Fruit fly (Drosophila melanogaster) whole organism, wandering third instar larva: ENCODE results near the gene tws.

Experiments
- Abd-B ChIP-seq: fragments of >200 bp; optimal IDR thresholded peaks from 2 replicates; lab custom pipeline; 2017; ENCODE audit warnings: missing biosample characterization, missing genetic modification characterization
- CG32264 ChIP-seq: fragments of 200-800 bp; sonication (Bioruptor generic); optimal IDR thresholded peaks from 2 replicates; lab custom pipeline; 2016; ENCODE audit warnings: missing biosample characterization, missing genetic modification characterization
- CG9705 ChIP-seq: fragments of 200-800 bp; sonication (Bioruptor generic); optimal IDR thresholded peaks from 2 replicates; lab custom pipeline; 2018; ENCODE audit warnings: missing biosample characterization, mild to moderate bottlenecking, missing genetic modification characterization
- CrebA ChIP-seq: fragments of 200-800 bp; sonication (Bioruptor generic); optimal IDR thresholded peaks from 2 replicates; lab custom pipeline; 2016; ENCODE audit warnings: missing biosample characterization, mild to moderate bottlenecking, missing genetic modification characterization, borderline replicate concordance
- Dfd ChIP-seq: fragments of >200 bp; optimal IDR thresholded peaks from 2 replicates; lab custom pipeline; 2017; ENCODE audit warnings: missing biosample characterization, missing genetic modification characterization
- Dif ChIP-seq: fragments of 200-275, 200-300 bp; sonication (Bioruptor generic); optimal IDR thresholded peaks from 2 replicates; lab custom pipeline; 2018; ENCODE audit warnings: missing biosample characterization, missing genetic modification characterization; ENCODE audit not compliant: partially characterized antibody
- GATAd ChIP-seq: sonication (Bioruptor generic); optimal IDR thresholded peaks from 2 replicates; lab custom pipeline; 2016; ENCODE audit warnings: missing biosample characterization, missing genetic modification characterization
- HLH106 ChIP-seq: fragments of 200-800 bp; optimal IDR thresholded peaks from 3 replicates; lab custom pipeline; 2019; ENCODE audit warnings: missing biosample characterization, mild to moderate bottlenecking, missing genetic modification characterization, moderate library complexity
- Hnf4 ChIP-seq: fragments of 200-800 bp; sonication (Bioruptor generic); optimal IDR thresholded peaks from 2 replicates; lab custom pipeline; 2016; ENCODE audit warnings: missing biosample characterization, mild to moderate bottlenecking, missing genetic modification characterization
- Hr78 ChIP-seq: fragments of >200 bp; optimal IDR thresholded peaks from 2 replicates; lab custom pipeline; 2017; ENCODE audit warnings: missing biosample characterization, missing genetic modification characterization
- Hr83 ChIP-seq: fragments of 200-300 bp; sonication (Bioruptor generic); optimal IDR thresholded peaks from 2 replicates; lab custom pipeline; 2016; ENCODE audit warnings: missing biosample characterization, mild to moderate bottlenecking, missing genetic modification characterization, moderate library complexity; ENCODE audit not compliant: poor library complexity, severe bottlenecking
- Jra ChIP-seq: sonication (Bioruptor generic); optimal IDR thresholded peaks from 2 replicates; lab custom pipeline; 2016; ENCODE audit warnings: missing biosample characterization, missing genetic modification characterization
- Mio ChIP-seq: sonication (Bioruptor generic); optimal IDR thresholded peaks from 2 replicates; lab custom pipeline; 2016; ENCODE audit warnings: missing biosample characterization, missing genetic modification characterization
- Myc ChIP-seq: fragments of >200 bp; optimal IDR thresholded peaks from 2 replicates; lab custom pipeline; 2017
- N ChIP-seq: fragments of >200 bp; optimal IDR thresholded peaks from 2 replicates; lab custom pipeline; 2018; ENCODE audit warnings: missing biosample characterization, missing external identifiers, missing genetic modification characterization
- OdsH ChIP-seq: fragments of 200-800 bp; sonication (Bioruptor generic); optimal IDR thresholded peaks from 2 replicates; lab custom pipeline; 2016; ENCODE audit warnings: missing biosample characterization, mild to moderate bottlenecking, missing genetic modification characterization
- Rel ChIP-seq, 2 experiments: fragments of 200-800 bp; sonication (Bioruptor generic) in 1 of 2; optimal IDR thresholded peaks; 2 replicates in 1 of 2; 3 replicates in 1 of 2; lab custom pipeline; 2016 to 2019; ENCODE audit warnings: mild to moderate bottlenecking in 2 of 2, missing biosample characterization in 2 of 2, missing genetic modification characterization in 2 of 2, moderate library complexity in 1 of 2
- Sp1 ChIP-seq: fragments of 200-800 bp; sonication (Bioruptor generic); optimal IDR thresholded peaks from 3 replicates; lab custom pipeline; 2019; ENCODE audit warnings: missing biosample characterization, mild to moderate bottlenecking, missing genetic modification characterization, moderate library complexity
- Vsx2 ChIP-seq: fragments of 200-300, 225-300 bp; sonication (Bioruptor generic); optimal IDR thresholded peaks from 2 replicates; lab custom pipeline; 2018; ENCODE audit warnings: missing biosample characterization, missing genetic modification characterization; ENCODE audit not compliant: partially characterized antibody
- br ChIP-seq: fragments of 200-800 bp; sonication (Bioruptor generic); optimal IDR thresholded peaks from 2 replicates; lab custom pipeline; 2016; ENCODE audit warnings: missing biosample characterization, missing genetic modification characterization
- brk ChIP-seq: fragments of 200-800 bp; sonication (Bioruptor generic); optimal IDR thresholded peaks from 2 replicates; lab custom pipeline; 2016; ENCODE audit warnings: missing biosample characterization, mild to moderate bottlenecking, missing genetic modification characterization
- dl ChIP-seq, 2 experiments: fragments of 175-275, 200-275 bp in 1 of 2; fragments of 200-275 bp in 1 of 2; sonication (Bioruptor generic); optimal IDR thresholded peaks; lab custom pipeline; 2018; ENCODE audit warnings: mild to moderate bottlenecking in 2 of 2, missing biosample characterization in 2 of 2, missing genetic modification characterization in 2 of 2, moderate library complexity in 2 of 2; ENCODE audit not compliant: partially characterized antibody in 2 of 2, insufficient read depth in 1 of 2
- dmrt93B ChIP-seq: fragments of 200-800 bp; sonication (Bioruptor generic); optimal IDR thresholded peaks from 2 replicates; lab custom pipeline; 2018; ENCODE audit warnings: missing biosample characterization, mild to moderate bottlenecking, missing genetic modification characterization
- dsf ChIP-seq: sonication (Bioruptor generic); optimal IDR thresholded peaks from 2 replicates; lab custom pipeline; 2016; ENCODE audit warnings: missing biosample characterization, missing genetic modification characterization, borderline replicate concordance
- ey ChIP-seq: fragments of 200-800 bp; sonication (Bioruptor generic); optimal IDR thresholded peaks from 2 replicates; lab custom pipeline; 2016; ENCODE audit warnings: missing biosample characterization, missing genetic modification characterization
- foxo ChIP-seq, 2 experiments: fragments of 200-800 bp; sonication (Bioruptor generic); optimal IDR thresholded peaks; 2 replicates in 1 of 2; 3 replicates in 1 of 2; lab custom pipeline; 2016 to 2017; ENCODE audit warnings: missing biosample characterization in 2 of 2, missing genetic modification characterization in 2 of 2
- fru ChIP-seq: fragments of 200-800 bp; sonication (Bioruptor generic); optimal IDR thresholded peaks from 3 replicates; lab custom pipeline; 2016; ENCODE audit warnings: missing biosample characterization, mild to moderate bottlenecking, missing genetic modification characterization
- h ChIP-seq: fragments of 200-800 bp; sonication (Bioruptor generic); optimal IDR thresholded peaks from 3 replicates; lab custom pipeline; 2016; ENCODE audit warnings: missing biosample characterization, mild to moderate bottlenecking, missing genetic modification characterization
- jim ChIP-seq: fragments of 175-275, 200-325 bp; sonication (Bioruptor generic); optimal IDR thresholded peaks from 2 replicates; lab custom pipeline; 2016; ENCODE audit warnings: missing biosample characterization, mild to moderate bottlenecking, missing genetic modification characterization
- lola ChIP-seq: fragments of >200 bp; optimal IDR thresholded peaks from 2 replicates; lab custom pipeline; 2017; ENCODE audit warnings: missing biosample characterization, missing genetic modification characterization
- pan ChIP-seq: fragments of >200 bp; optimal IDR thresholded peaks from 2 replicates; lab custom pipeline; 2017
- psq ChIP-seq: fragments of 200-800 bp; sonication (Bioruptor generic); optimal IDR thresholded peaks from 3 replicates; lab custom pipeline; 2017; ENCODE audit warnings: missing biosample characterization, mild to moderate bottlenecking, missing genetic modification characterization, moderate library complexity
- rgr ChIP-seq: fragments of 200-800 bp; sonication (Bioruptor generic); optimal IDR thresholded peaks from 3 replicates; lab custom pipeline; 2016; ENCODE audit warnings: missing biosample characterization, mild to moderate bottlenecking, missing genetic modification characterization
- sage ChIP-seq: fragments of 200-800 bp; sonication (Bioruptor generic); optimal IDR thresholded peaks from 2 replicates; lab custom pipeline; 2016; ENCODE audit warnings: missing biosample characterization, mild to moderate bottlenecking, missing genetic modification characterization
- sv ChIP-seq: fragments of 200-800 bp; sonication (Bioruptor generic); optimal IDR thresholded peaks from 3 replicates; lab custom pipeline; 2016; ENCODE audit warnings: missing biosample characterization, missing genetic modification characterization
- tai ChIP-seq: sonication (Bioruptor generic); optimal IDR thresholded peaks from 2 replicates; lab custom pipeline; 2016; ENCODE audit warnings: missing biosample characterization, missing genetic modification characterization
- usp ChIP-seq: fragments of >200 bp; optimal IDR thresholded peaks from 2 replicates; lab custom pipeline; 2017; ENCODE audit warnings: missing biosample characterization, missing genetic modification characterization
- woc ChIP-seq: sonication (Bioruptor generic); optimal IDR thresholded peaks from 2 replicates; lab custom pipeline; 2016; ENCODE audit warnings: missing biosample characterization, mild to moderate bottlenecking, missing genetic modification characterization

Gene tws

dm6 chr3R:10090906-10091305, 48.7 kb downstream of the tws start:
- TF ChIP-seq Rel (GFP tag; optimal IDR thresholded peaks at IDR 0.05; lab: Kevin White, UChicago) (no peak), Rel (tag; optimal IDR thresholded peaks at IDR 0.05; lab: Kevin White, UChicago) (no peak), brk (GFP tag; lab: Kevin White, UChicago) (no peak), sv (GFP tag; lab: Kevin White, UChicago) (no peak), Jra (GFP tag; lab: Kevin White, UChicago) (no peak), OdsH (GFP tag; lab: Kevin White, UChicago) (no peak), woc (GFP tag; lab: Kevin White, UChicago) (no peak), rgr (GFP tag; lab: Kevin White, UChicago) (no peak), Hr78 (no peak)

DNA sequence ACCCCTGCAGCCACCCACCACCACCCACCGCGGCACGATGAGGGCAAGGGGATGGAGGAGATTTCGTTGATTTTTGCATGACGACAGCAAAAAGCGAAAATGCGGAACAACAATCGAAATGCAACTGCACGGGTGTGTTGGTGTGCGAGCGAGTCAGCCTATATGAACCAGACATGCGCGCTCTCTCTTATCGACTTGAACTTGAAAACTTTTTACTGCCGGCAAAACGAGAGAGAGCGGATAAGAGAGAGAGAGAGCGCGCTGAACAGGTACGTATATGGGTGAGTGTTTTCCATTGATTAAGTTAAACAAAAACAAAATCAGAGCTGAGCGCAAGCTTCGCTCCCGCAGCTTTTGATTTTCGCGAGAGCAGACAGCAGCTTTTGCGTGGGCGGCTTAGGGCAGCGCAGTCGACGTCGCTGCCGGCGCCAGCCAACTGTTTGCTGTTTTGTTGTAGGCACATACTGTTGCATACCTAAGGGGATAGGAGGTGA, 50.4 kb downstream of the tws start:
- TF ChIP-seq h = peak; percentile 44
- no peak for TF ChIP-seq brk (GFP tag; lab: Kevin White, UChicago)
- peak; percentile 96 to 97 for TF ChIP-seq dl (GFP tag; optimal IDR thresholded peaks at IDR 0.05; lab: Kevin White, UChicago; ENCODE audit: insufficient read depth in 1 of 2, partially characterized antibody in 2 of 2)
- TF ChIP-seq Sp1 (GFP tag; lab: Kevin White, UChicago) = peak; percentile 18
- peak; percentile 14 for TF ChIP-seq fru (GFP tag; lab: Kevin White, UChicago)
- peak; percentile 19 for TF ChIP-seq rgr (GFP tag; lab: Kevin White, UChicago)
- peak; percentile 8 for TF ChIP-seq Hnf4 (GFP tag; lab: Kevin White, UChicago)
- peak; percentile 10 for TF ChIP-seq Rel (GFP tag; optimal IDR thresholded peaks at IDR 0.05; lab: Kevin White, UChicago)
- peak; percentile 33 for TF ChIP-seq Rel (tag; optimal IDR thresholded peaks at IDR 0.05; lab: Kevin White, UChicago)
- peak; percentile 84 for TF ChIP-seq psq (GFP tag; lab: Kevin White, UChicago)
- peak; percentile 15 for TF ChIP-seq Jra (GFP tag; lab: Kevin White, UChicago)
- TF ChIP-seq Vsx2 = peak; percentile 83
- TF ChIP-seq CG9705 (GFP tag; lab: Kevin White, UChicago) = no peak
- no peak for TF ChIP-seq woc (GFP tag; lab: Kevin White, UChicago)
- TF ChIP-seq sv (GFP tag; lab: Kevin White, UChicago) = no peak
- TF ChIP-seq Hr83 = peak; percentile 69
- peak; percentile 15 for TF ChIP-seq sage (GFP tag; lab: Kevin White, UChicago)
- peak; percentile 98 for TF ChIP-seq Dif (GFP tag; lab: Kevin White, UChicago)
- peak; percentile 88 for TF ChIP-seq CrebA (GFP tag; lab: Kevin White, UChicago)

dm6 chr3R:10087206-10087927, 52.2 kb downstream of the tws start:
- TF ChIP-seq br (GFP tag; lab: Kevin White, UChicago) = peak; percentile 94
- peak; percentile 93 for TF ChIP-seq fru (GFP tag; lab: Kevin White, UChicago)
- peak; percentile 53 for TF ChIP-seq sage (GFP tag; lab: Kevin White, UChicago)
- TF ChIP-seq woc (GFP tag; lab: Kevin White, UChicago) = peak; percentile 92
- peak; percentile 42 for TF ChIP-seq CrebA (GFP tag; lab: Kevin White, UChicago)
- TF ChIP-seq tai (GFP tag; lab: Kevin White, UChicago) = peak; percentile 92
- peak; percentile 47 for TF ChIP-seq lola (GFP tag; lab: Kevin White, UChicago)
- TF ChIP-seq CG9705 (GFP tag; lab: Kevin White, UChicago) = peak; percentile 33
- no peak for TF ChIP-seq Hr78
- TF ChIP-seq GATAd (GFP tag; lab: Kevin White, UChicago) = no peak
- TF ChIP-seq Rel (GFP tag; optimal IDR thresholded peaks at IDR 0.05; lab: Kevin White, UChicago) = peak; percentile 24
- TF ChIP-seq Rel (tag; optimal IDR thresholded peaks at IDR 0.05; lab: Kevin White, UChicago) = peak; percentile 51
- peak; percentile 84 for TF ChIP-seq HLH106 (tag; lab: Kevin White, UChicago)
- no peak for TF ChIP-seq Dfd (GFP tag; lab: Kevin White, UChicago)
- TF ChIP-seq Vsx2 = peak; percentile 79
- TF ChIP-seq h = peak; percentile 95
- TF ChIP-seq usp (GFP tag; lab: Kevin White, UChicago) = no peak
- TF ChIP-seq Mio (GFP tag; lab: Kevin White, UChicago) = peak; percentile 69
- TF ChIP-seq sv (GFP tag; lab: Kevin White, UChicago) = peak; percentile 62
- peak; percentile 8 for TF ChIP-seq Abd-B (GFP tag; lab: Kevin White, UChicago)
- TF ChIP-seq ey (GFP tag; lab: Kevin White, UChicago) = peak; percentile 95
- TF ChIP-seq dl (GFP tag; optimal IDR thresholded peaks at IDR 0.05; lab: Kevin White, UChicago; ENCODE audit: insufficient read depth in 1 of 2, partially characterized antibody in 2 of 2) = peak; percentile 81 to 84
- peak; percentile 81 for TF ChIP-seq Jra (GFP tag; lab: Kevin White, UChicago)
- TF ChIP-seq Hnf4 (GFP tag; lab: Kevin White, UChicago) = peak; percentile 92
- peak; percentile 54 for TF ChIP-seq CG32264 (GFP tag; lab: Kevin White, UChicago)
- peak; percentile 69 for TF ChIP-seq dmrt93B (GFP tag; lab: Kevin White, UChicago)
- TF ChIP-seq pan = no peak
- TF ChIP-seq dsf (GFP tag; lab: Kevin White, UChicago) = peak; percentile 39
- peak; percentile 44 for TF ChIP-seq brk (GFP tag; lab: Kevin White, UChicago)
- TF ChIP-seq jim = peak; percentile 17
- TF ChIP-seq Dif (GFP tag; lab: Kevin White, UChicago) = peak; percentile 94
- peak; percentile 77 for TF ChIP-seq Hr83
- TF ChIP-seq Sp1 (GFP tag; lab: Kevin White, UChicago) = peak; percentile 84
- no peak for TF ChIP-seq Myc (lab: Kevin White, UChicago)
- peak; percentile 25 for TF ChIP-seq N (GFP tag; lab: Kevin White, UChicago)
- TF ChIP-seq rgr (GFP tag; lab: Kevin White, UChicago) = peak; percentile 94
- peak; percentile 52 to 96 for TF ChIP-seq foxo (GFP tag; optimal IDR thresholded peaks at IDR 0.05; lab: Kevin White, UChicago)
- peak; percentile 94 for TF ChIP-seq OdsH (GFP tag; lab: Kevin White, UChicago)
- TF ChIP-seq psq (GFP tag; lab: Kevin White, UChicago) = peak; percentile 99
